Fruit fly (Drosophila melanogaster) whole organism, embryonic: ENCODE data around the gene CG8128.

ENCODE experiments used
- B-H2 ChIP-seq: fragments of 200-800 bp; sonication (Bioruptor generic); optimal IDR thresholded peaks from 2 replicates; lab custom pipeline; 2018; ENCODE audit warnings: missing biosample characterization, mild to moderate bottlenecking, missing genetic modification characterization
- BtbVII ChIP-seq: fragments of 200-800 bp; sonication (Bioruptor generic); optimal IDR thresholded peaks from 3 replicates; lab custom pipeline; 2017; ENCODE audit warnings: missing biosample characterization, mild to moderate bottlenecking, missing genetic modification characterization
- CG10959 ChIP-seq: fragments of 200-800 bp; sonication (Bioruptor generic); IDR thresholded peaks from 2 replicates; pipeline ENCODE4 v1.3.6; 2022; ENCODE audit warnings: missing biosample characterization, missing genetic modification characterization
- CG13775 ChIP-seq: fragments of 200-800 bp; sonication (Bioruptor generic); optimal IDR thresholded peaks from 3 replicates; lab custom pipeline; 2017; ENCODE audit warnings: missing biosample characterization, mild to moderate bottlenecking, missing genetic modification characterization
- CG14050 ChIP-seq: fragments of 200-800 bp; sonication (Bioruptor generic); IDR thresholded peaks from 3 replicates; pipeline ENCODE4 v1.3.6; 2022; ENCODE audit warnings: missing biosample characterization, missing genetic modification characterization
- CG1602 ChIP-seq: fragments of 200-800 bp; sonication (Bioruptor generic); optimal IDR thresholded peaks from 3 replicates; lab custom pipeline; 2016; ENCODE audit warnings: missing biosample characterization, missing genetic modification characterization
- CG1832 ChIP-seq: fragments of 200-800 bp; sonication (Bioruptor generic); optimal IDR thresholded peaks from 2 replicates; lab custom pipeline; 2017; ENCODE audit warnings: missing biosample characterization, mild to moderate bottlenecking, missing genetic modification characterization, inconsistent platforms
- CG2889 ChIP-seq: fragments of 200-800 bp; sonication (Bioruptor generic); IDR thresholded peaks from 3 replicates; pipeline ENCODE4 v1.3.6; 2022; ENCODE audit warnings: missing biosample characterization, missing genetic modification characterization
- CG30431 ChIP-seq: fragments of 200-800 bp; sonication (Bioruptor generic); optimal IDR thresholded peaks from 2 replicates; lab custom pipeline; 2017; ENCODE audit warnings: missing biosample characterization, missing genetic modification characterization
- CG31441 ChIP-seq: fragments of 200-800 bp; sonication (Bioruptor generic); IDR thresholded peaks from 2 replicates; pipeline ENCODE4 v1.3.6; 2022; ENCODE audit warnings: missing biosample characterization, missing genetic modification characterization
- CG6854 ChIP-seq: fragments of 200-800 bp; sonication (Bioruptor generic); optimal IDR thresholded peaks from 3 replicates; lab custom pipeline; 2017; ENCODE audit warnings: missing biosample characterization, mild to moderate bottlenecking, missing genetic modification characterization
- CG9727 ChIP-seq: fragments of 200-800 bp; sonication (Bioruptor generic); optimal IDR thresholded peaks from 3 replicates; lab custom pipeline; 2017; ENCODE audit warnings: missing biosample characterization, mild to moderate bottlenecking, missing genetic modification characterization
- Chrac-16 ChIP-seq: fragments of 200-800 bp; sonication (Bioruptor generic); optimal IDR thresholded peaks from 3 replicates; lab custom pipeline; 2016; ENCODE audit warnings: missing biosample characterization, missing genetic modification characterization
- Dip2 ChIP-seq: fragments of 200-800 bp; sonication (Bioruptor generic); IDR thresholded peaks from 2 replicates; pipeline ENCODE4 v1.3.6; 2022; ENCODE audit warnings: missing biosample characterization, missing genetic modification characterization
- Drgx ChIP-seq: fragments of 200-800 bp; sonication (Bioruptor generic); IDR thresholded peaks from 2 replicates; pipeline ENCODE4 v1.3.6; 2022; ENCODE audit warnings: missing biosample characterization, missing genetic modification characterization
- Fer1 ChIP-seq: fragments of 200-800 bp; sonication (Bioruptor generic); optimal IDR thresholded peaks from 2 replicates; lab custom pipeline; 2017; ENCODE audit warnings: missing biosample characterization, mild to moderate bottlenecking, missing genetic modification characterization
- Gsc ChIP-seq: fragments of 200-800 bp; sonication (Bioruptor generic); IDR thresholded peaks from 2 replicates; pipeline ENCODE4 v1.3.6; 2022; ENCODE audit warnings: missing biosample characterization, missing genetic modification characterization
- HHEX ChIP-seq: fragments of 200-800 bp; sonication (Bioruptor generic); optimal IDR thresholded peaks from 3 replicates; lab custom pipeline; 2017; ENCODE audit warnings: missing biosample characterization, mild to moderate bottlenecking, missing genetic modification characterization, missing genetic modification reagents
- HLH54F ChIP-seq: fragments of 200-800 bp; sonication (Bioruptor generic); optimal IDR thresholded peaks from 3 replicates; lab custom pipeline; 2016; ENCODE audit warnings: missing biosample characterization, missing genetic modification characterization
- HmgZ ChIP-seq: fragments of 200-800 bp; sonication (Bioruptor generic); optimal IDR thresholded peaks from 2 replicates; lab custom pipeline; 2018; ENCODE audit warnings: missing biosample characterization, mild to moderate bottlenecking, missing genetic modification characterization
- MBD-R2 ChIP-seq: fragments of 200-800 bp; sonication (Bioruptor generic); IDR thresholded peaks from 2 replicates; pipeline ENCODE4 v1.3.6; 2022; ENCODE audit warnings: missing biosample characterization, missing genetic modification characterization
- MTF-1 ChIP-seq: fragments of 200-800 bp; sonication (Bioruptor generic); optimal IDR thresholded peaks from 2 replicates; lab custom pipeline; 2018; ENCODE audit warnings: missing biosample characterization, mild to moderate bottlenecking, missing genetic modification characterization, borderline replicate concordance
- Meics ChIP-seq: fragments of 200-800 bp; sonication (Bioruptor generic); optimal IDR thresholded peaks from 2 replicates; lab custom pipeline; 2017; ENCODE audit warnings: missing biosample characterization, mild to moderate bottlenecking, missing genetic modification characterization
- Mes4 ChIP-seq: fragments of 200-800 bp; sonication (Bioruptor generic); optimal IDR thresholded peaks from 2 replicates; lab custom pipeline; 2016; ENCODE audit warnings: missing biosample characterization, missing genetic modification characterization
- Stat92E ChIP-seq, 3 experiments: fragments of >200 bp in 2 of 3; fragments of 200-800 bp in 1 of 3; sonication (Bioruptor generic) in 1 of 3; optimal IDR thresholded peaks; 2 replicates each; lab custom pipeline; 2017 to 2019; ENCODE audit warnings: missing biosample characterization in 3 of 3, missing genetic modification characterization in 3 of 3, mild to moderate bottlenecking in 1 of 3, moderate library complexity in 1 of 3
- corto ChIP-seq: fragments of 200-800 bp; sonication (Bioruptor generic); optimal IDR thresholded peaks from 2 replicates; lab custom pipeline; 2016; ENCODE audit warnings: missing biosample characterization, mild to moderate bottlenecking, missing genetic modification characterization, moderate library complexity
- crol ChIP-seq: fragments of 200-800 bp; sonication (Bioruptor generic); IDR thresholded peaks from 2 replicates; pipeline ENCODE4 v1.3.6; 2022; ENCODE audit warnings: missing biosample characterization, missing genetic modification characterization
- dmrt99B ChIP-seq: fragments of 200-800 bp; sonication (Bioruptor generic); optimal IDR thresholded peaks from 2 replicates; lab custom pipeline; 2018; ENCODE audit warnings: missing biosample characterization, mild to moderate bottlenecking, missing genetic modification characterization, moderate library complexity
- dpn ChIP-seq, 2 experiments: fragments of 200-800 bp; sonication (Bioruptor generic); optimal IDR thresholded peaks; 3 replicates each; lab custom pipeline; 2016; ENCODE audit warnings: missing biosample characterization in 2 of 2, missing genetic modification characterization in 2 of 2
- h ChIP-seq: fragments of >200 bp; optimal IDR thresholded peaks from 2 replicates; lab custom pipeline; 2017
- ham ChIP-seq: fragments of 200-800 bp; sonication (Bioruptor generic); IDR thresholded peaks from 2 replicates; pipeline ENCODE4 v1.3.6; 2022; ENCODE audit warnings: missing biosample characterization, missing genetic modification characterization
- her ChIP-seq: fragments of 200-800 bp; sonication (Bioruptor generic); optimal IDR thresholded peaks from 2 replicates; lab custom pipeline; 2016; ENCODE audit warnings: missing biosample characterization, missing genetic modification characterization
- jigr1 ChIP-seq: fragments of 200-800 bp; sonication (Bioruptor generic); IDR thresholded peaks from 3 replicates; pipeline ENCODE4 v1.3.6; 2022; ENCODE audit warnings: missing biosample characterization, missing genetic modification characterization
- ken ChIP-seq: fragments of 200-800 bp; sonication (Bioruptor generic); IDR thresholded peaks from 3 replicates; pipeline ENCODE4 v1.3.6; 2022; ENCODE audit warnings: missing biosample characterization, missing genetic modification characterization
- lilli ChIP-seq: fragments of 200-800 bp; sonication (Bioruptor generic); optimal IDR thresholded peaks from 3 replicates; lab custom pipeline; 2016; ENCODE audit warnings: missing biosample characterization, missing genetic modification characterization
- otp ChIP-seq: fragments of 200-800 bp; sonication (Bioruptor generic); IDR thresholded peaks from 3 replicates; pipeline ENCODE4, ENCODE4 v1.3.6; 2022; ENCODE audit warnings: missing biosample characterization, missing genetic modification characterization
- pfk ChIP-seq: fragments of 200-800 bp; sonication (Bioruptor generic); optimal IDR thresholded peaks from 2 replicates; lab custom pipeline; 2018; ENCODE audit warnings: missing biosample characterization, mild to moderate bottlenecking, missing genetic modification characterization, moderate library complexity
- pho ChIP-seq: fragments of 200-800 bp; sonication (Bioruptor generic); optimal IDR thresholded peaks from 2 replicates; lab custom pipeline; 2016; ENCODE audit warnings: missing biosample characterization, missing genetic modification characterization
- phol ChIP-seq: fragments of 200-800 bp; sonication (Bioruptor generic); optimal IDR thresholded peaks from 3 replicates; lab custom pipeline; 2018; ENCODE audit warnings: missing biosample characterization, mild to moderate bottlenecking, missing genetic modification characterization, moderate library complexity
- pnt ChIP-seq: fragments of 200-800 bp; sonication (Bioruptor generic); optimal IDR thresholded peaks from 3 replicates; lab custom pipeline; 2016; ENCODE audit warnings: missing biosample characterization, missing genetic modification characterization
- pros ChIP-seq: fragments of 200-800 bp; sonication (Bioruptor generic); optimal IDR thresholded peaks from 3 replicates; lab custom pipeline; 2019; ENCODE audit warnings: missing biosample characterization, mild to moderate bottlenecking, missing genetic modification characterization, moderate library complexity
- repo ChIP-seq: fragments of 200-800 bp; sonication (Bioruptor generic); optimal IDR thresholded peaks from 2 replicates; lab custom pipeline; 2016; ENCODE audit warnings: missing biosample characterization, missing genetic modification characterization
- sens-2 ChIP-seq: fragments of 200-800 bp; sonication (Bioruptor generic); IDR thresholded peaks from 2 replicates; pipeline ENCODE4 v1.3.6; 2022; ENCODE audit warnings: missing biosample characterization, missing genetic modification characterization
- sim ChIP-seq: fragments of 200-800 bp; sonication (Bioruptor generic); IDR thresholded peaks from 2 replicates; pipeline ENCODE4 v1.3.6; 2022; ENCODE audit warnings: missing biosample characterization, missing genetic modification characterization
- slou ChIP-seq: fragments of 200-800 bp; sonication (Bioruptor generic); optimal IDR thresholded peaks from 3 replicates; lab custom pipeline; 2016; ENCODE audit warnings: missing biosample characterization, missing genetic modification characterization
- sqz ChIP-seq: fragments of 200-800 bp; sonication (Bioruptor generic); optimal IDR thresholded peaks from 3 replicates; lab custom pipeline; 2018; ENCODE audit warnings: missing biosample characterization, mild to moderate bottlenecking, missing genetic modification characterization
- ssp ChIP-seq: fragments of 200-800 bp; sonication (Bioruptor generic); IDR thresholded peaks from 2 replicates; pipeline ENCODE4 v1.3.6; 2022; ENCODE audit warnings: missing biosample characterization, missing genetic modification characterization
- tap ChIP-seq: fragments of 200-800 bp; optimal IDR thresholded peaks from 3 replicates; lab custom pipeline; 2019; ENCODE audit warnings: missing biosample characterization, mild to moderate bottlenecking, missing genetic modification characterization, moderate library complexity
- toy ChIP-seq: fragments of 200-800 bp; sonication (Bioruptor generic); IDR thresholded peaks from 2 replicates; pipeline ENCODE4 v1.3.6; 2022; ENCODE audit warnings: missing biosample characterization, missing genetic modification characterization
- trh ChIP-seq: fragments of 200-800 bp; sonication (Bioruptor generic); optimal IDR thresholded peaks from 2 replicates; lab custom pipeline; 2016; ENCODE audit warnings: missing biosample characterization, missing genetic modification characterization
- tup ChIP-seq: fragments of 200-800 bp; sonication (Bioruptor generic); optimal IDR thresholded peaks from 2 replicates; lab custom pipeline; 2016; ENCODE audit warnings: missing biosample characterization, mild to moderate bottlenecking, missing genetic modification characterization, moderate library complexity

CG8128 gene

dm6 chrX:15697581-15698208, 401 bp downstream of the CG8128 start (continued):
- TF ChIP-seq ken (GFP tag; lab: Robert Waterston, UW) (peak; percentile 94), CG9727 (peak; percentile 92), pfk (GFP tag; lab: Kevin White, UChicago) (peak; percentile 34), toy (GFP tag; lab: Robert Waterston, UW) (peak; percentile 77), her (GFP tag; lab: Kevin White, UChicago) (no peak), CG10959 (peak; percentile 91), Drgx (GFP tag; lab: Robert Waterston, UW) (peak; percentile 93), HmgZ (tag; lab: Kevin White, UChicago) (peak; percentile 94), ssp (GFP tag; lab: Robert Waterston, UW) (peak; percentile 84), HLH54F (GFP tag; lab: Kevin White, UChicago) (peak; percentile 45), CG31441 (GFP tag; lab: Robert Waterston, UW) (peak; percentile 97), pho (GFP tag; lab: Kevin White, UChicago) (peak; percentile 61), dpn (GFP tag; optimal IDR thresholded peaks at IDR 0.05; lab: Kevin White, UChicago) (peak; percentile 68 to 91), Chrac-16 (GFP tag; lab: Kevin White, UChicago) (peak; percentile 88), MTF-1 (peak; percentile 85), sim (GFP tag; lab: Robert Waterston, UW) (peak; percentile 82), CG2889 (GFP tag; lab: Robert Waterston, UW) (peak; percentile 82; the same call in 2 of the 3 replicates), Fer1 (GFP tag; lab: Kevin White, UChicago) (peak; percentile 96), phol (tag; lab: Kevin White, UChicago) (peak; percentile 93), slou (GFP tag; lab: Kevin White, UChicago) (peak; percentile 88), CG6854 (peak; percentile 90), dmrt99B (peak; percentile 94), lilli (peak; percentile 86), CG1832 (GFP tag; lab: Kevin White, UChicago) (no peak), sens-2 (GFP tag; lab: Robert Waterston, UW) (peak; percentile 89), Dip2 (GFP tag; lab: Robert Waterston, UW) (peak; percentile 62), pnt (GFP tag; lab: Kevin White, UChicago) (peak; percentile 63), Meics (GFP tag; lab: Kevin White, UChicago) (peak; percentile 95), sqz (GFP tag; lab: Kevin White, UChicago) (peak; percentile 37), ham (GFP tag; lab: Robert Waterston, UW) (peak; percentile 88), HHEX (GFP tag; lab: Kevin White, UChicago) (peak; percentile 94), CG30431 (GFP tag; lab: Kevin White, UChicago) (peak; percentile 74), Stat92E (GFP tag; optimal IDR thresholded peaks at IDR 0.05; lab: Kevin White, UChicago) (peak in 1 of 3 experiments; percentile 47), B-H2 (peak; percentile 92), jigr1 (GFP tag; lab: Robert Waterston, UW) (peak; percentile 75; the same call in 2 of the 3 replicates), CG13775 (GFP tag; lab: Kevin White, UChicago) (peak; percentile 90), trh (GFP tag; lab: Kevin White, UChicago) (peak; percentile 89), tap (tag; lab: Kevin White, UChicago) (peak; percentile 90), MBD-R2 (GFP tag; lab: Robert Waterston, UW) (peak; percentile 87), Gsc (peak; percentile 71), tup (GFP tag; lab: Kevin White, UChicago) (peak; percentile 82), repo (GFP tag; lab: Kevin White, UChicago) (no peak), CG14050 (GFP tag; lab: Robert Waterston, UW) (peak; percentile 87), otp (GFP tag; lab: Robert Waterston, UW) (peak; percentile 85), CG1602 (GFP tag; lab: Kevin White, UChicago) (peak; percentile 87), corto (GFP tag; lab: Kevin White, UChicago) (peak; percentile 46), crol (GFP tag; lab: Robert Waterston, UW) (peak; percentile 75), Mes4 (GFP tag; lab: Kevin White, UChicago) (no peak), h (lab: Kevin White, UChicago) (no peak), BtbVII (GFP tag; lab: Kevin White, UChicago) (peak; percentile 94), pros (GFP tag; lab: Kevin White, UChicago) (peak; percentile 7)
